Fruit fly (Drosophila melanogaster) whole organism, embryonic: ENCODE measurements around the gene Mgat3.
A peak's percentile ranks its signal among the peaks of the same experiment; 100 is the strongest.

Experiments
- Atf6 ChIP-seq: fragments of 200-800 bp; sonication (Bioruptor generic); IDR thresholded peaks from 2 replicates; pipeline ENCODE4 v1.3.6; 2022; ENCODE audit warnings: missing biosample characterization, missing genetic modification characterization
- Bteb2 ChIP-seq: fragments of 200-800 bp; sonication (Bioruptor generic); optimal IDR thresholded peaks from 2 replicates; lab custom pipeline; 2016; ENCODE audit warnings: missing biosample characterization, missing genetic modification characterization
- CG12155 ChIP-seq: fragments of 200-800 bp; sonication (Bioruptor generic); optimal IDR thresholded peaks from 3 replicates; lab custom pipeline; 2016; ENCODE audit warnings: missing biosample characterization, missing genetic modification characterization
- CG12659 ChIP-seq: fragments of 200-800 bp; sonication (Bioruptor generic); optimal IDR thresholded peaks from 3 replicates; lab custom pipeline; 2017; ENCODE audit warnings: mild to moderate bottlenecking, missing biosample characterization, missing genetic modification reagents, missing genetic modification characterization
- CG12744 ChIP-seq: fragments of 200-800 bp; sonication (Bioruptor generic); optimal IDR thresholded peaks from 2 replicates; lab custom pipeline; 2016; ENCODE audit warnings: missing biosample characterization, missing genetic modification characterization
- CG14667 ChIP-seq: fragments of 200-800 bp; sonication (Bioruptor generic); IDR thresholded peaks from 2 replicates; pipeline ENCODE4 v1.3.6; 2022; ENCODE audit warnings: missing biosample characterization, missing genetic modification characterization
- CG17385 ChIP-seq: fragments of 200-800 bp; sonication (Bioruptor generic); optimal IDR thresholded peaks from 3 replicates; lab custom pipeline; 2018; ENCODE audit warnings: missing biosample characterization, mild to moderate bottlenecking, missing genetic modification characterization
- CG18476 ChIP-seq: fragments of 200-800 bp; sonication (Bioruptor generic); optimal IDR thresholded peaks from 2 replicates; lab custom pipeline; 2016; ENCODE audit warnings: missing biosample characterization, mild to moderate bottlenecking, missing genetic modification characterization
- CG18764 ChIP-seq: fragments of 200-800 bp; sonication (Bioruptor generic); optimal IDR thresholded peaks from 3 replicates; lab custom pipeline; 2016; ENCODE audit warnings: missing biosample characterization, missing genetic modification characterization
- CG3065 ChIP-seq: fragments of 200-800 bp; sonication (Bioruptor generic); optimal IDR thresholded peaks from 2 replicates; lab custom pipeline; 2016; ENCODE audit warnings: missing biosample characterization, missing genetic modification characterization
- CG31441 ChIP-seq: fragments of 200-800 bp; sonication (Bioruptor generic); IDR thresholded peaks from 2 replicates; pipeline ENCODE4 v1.3.6; 2022; ENCODE audit warnings: missing biosample characterization, missing genetic modification characterization
- CG3281 ChIP-seq: fragments of 200-800 bp; sonication (Bioruptor generic); optimal IDR thresholded peaks from 3 replicates; lab custom pipeline; 2017; ENCODE audit warnings: missing biosample characterization, mild to moderate bottlenecking, missing genetic modification characterization
- CG3726 ChIP-seq: fragments of 200-800 bp; sonication (Bioruptor generic); IDR thresholded peaks from 3 replicates; pipeline ENCODE4, ENCODE4 v1.3.6; 2022; ENCODE audit warnings: missing biosample characterization, missing genetic modification characterization
- CG43689 ChIP-seq: fragments of 200-800 bp; sonication (Bioruptor generic); IDR thresholded peaks from 2 replicates; pipeline ENCODE4 v1.3.6; 2022; ENCODE audit warnings: missing biosample characterization, missing genetic modification characterization
- CG4617 ChIP-seq: fragments of 200-800 bp; sonication (Bioruptor generic); optimal IDR thresholded peaks from 3 replicates; lab custom pipeline; 2016; ENCODE audit warnings: missing biosample characterization, missing genetic modification characterization, borderline replicate concordance
- ERR ChIP-seq: fragments of 200-800 bp; sonication (Bioruptor generic); optimal IDR thresholded peaks from 2 replicates; lab custom pipeline; 2016; ENCODE audit warnings: missing biosample characterization, missing genetic modification characterization
- Gsc ChIP-seq: fragments of 200-800 bp; sonication (Bioruptor generic); IDR thresholded peaks from 2 replicates; pipeline ENCODE4 v1.3.6; 2022; ENCODE audit warnings: missing biosample characterization, missing genetic modification characterization
- HHEX ChIP-seq: fragments of 200-800 bp; sonication (Bioruptor generic); optimal IDR thresholded peaks from 3 replicates; lab custom pipeline; 2017; ENCODE audit warnings: missing biosample characterization, mild to moderate bottlenecking, missing genetic modification characterization, missing genetic modification reagents
- Hey ChIP-seq: fragments of 200-800 bp; sonication (Bioruptor generic); optimal IDR thresholded peaks from 3 replicates; lab custom pipeline; 2018; ENCODE audit warnings: missing biosample characterization, mild to moderate bottlenecking, missing genetic modification characterization
- Hr51 ChIP-seq, 2 experiments: fragments of 200-800 bp; sonication (Bioruptor generic); optimal IDR thresholded peaks; 2 replicates in 1 of 2; 3 replicates in 1 of 2; lab custom pipeline; 2016 to 2018; ENCODE audit warnings: missing biosample characterization in 2 of 2, missing genetic modification characterization in 2 of 2, mild to moderate bottlenecking in 1 of 2, moderate library complexity in 1 of 2
- Mes4 ChIP-seq: fragments of 200-800 bp; sonication (Bioruptor generic); optimal IDR thresholded peaks from 2 replicates; lab custom pipeline; 2016; ENCODE audit warnings: missing biosample characterization, missing genetic modification characterization
- Mrtf ChIP-seq: fragments of 200-800 bp; sonication (Bioruptor generic); IDR thresholded peaks from 3 replicates; pipeline ENCODE4 v1.3.6; 2022; ENCODE audit warnings: missing biosample characterization, missing genetic modification characterization
- PHDP ChIP-seq: fragments of 200-800 bp; sonication (Bioruptor generic); optimal IDR thresholded peaks from 3 replicates; lab custom pipeline; 2018; ENCODE audit warnings: missing biosample characterization, mild to moderate bottlenecking, missing genetic modification characterization, moderate library complexity
- Six4 ChIP-seq: fragments of 200-800 bp; sonication (Bioruptor generic); optimal IDR thresholded peaks from 2 replicates; lab custom pipeline; 2016; ENCODE audit warnings: missing biosample characterization, missing genetic modification characterization
- Sry-β ChIP-seq: fragments of 200-800 bp; sonication (Bioruptor generic); optimal IDR thresholded peaks from 2 replicates; lab custom pipeline; 2018; ENCODE audit warnings: missing biosample characterization, mild to moderate bottlenecking, missing genetic modification characterization, moderate library complexity
- Sry-δ ChIP-seq: fragments of 200-800 bp; sonication (Bioruptor generic); optimal IDR thresholded peaks from 2 replicates; lab custom pipeline; 2016; ENCODE audit warnings: missing biosample characterization, missing genetic modification characterization
- Trl ChIP-seq, 3 experiments: fragments of >200 bp in 2 of 3; fragments of 200-800 bp in 1 of 3; sonication (Bioruptor generic) in 1 of 3; optimal IDR thresholded peaks; 2 replicates in 1 of 3; 3 replicates in 2 of 3; lab custom pipeline; 2016 to 2017; ENCODE audit warnings: missing biosample characterization in 1 of 3, missing genetic modification characterization in 1 of 3
- Xrp1 ChIP-seq: fragments of 200-800 bp; sonication (Bioruptor generic); IDR thresholded peaks from 2 replicates; pipeline ENCODE4 v1.3.6; 2022; ENCODE audit warnings: missing biosample characterization, missing genetic modification characterization
- YL-1 ChIP-seq: fragments of 200-800 bp; sonication (Bioruptor generic); optimal IDR thresholded peaks from 3 replicates; lab custom pipeline; 2017; ENCODE audit warnings: missing biosample characterization, mild to moderate bottlenecking, missing genetic modification characterization
- ab ChIP-seq: fragments of 200-800 bp; sonication (Bioruptor generic); optimal IDR thresholded peaks from 2 replicates; lab custom pipeline; 2016; ENCODE audit warnings: missing biosample characterization, missing genetic modification characterization
- amos ChIP-seq: fragments of 200-800 bp; sonication (Bioruptor generic); IDR thresholded peaks from 2 replicates; pipeline ENCODE4 v1.3.6; 2022; ENCODE audit warnings: missing biosample characterization, missing genetic modification characterization; ENCODE audit not compliant: partially characterized antibody
- bbx ChIP-seq: fragments of 200-800 bp; sonication (Bioruptor generic); IDR thresholded peaks from 2 replicates; pipeline ENCODE4 v1.3.6; 2022; ENCODE audit warnings: missing biosample characterization, missing genetic modification characterization; ENCODE audit not compliant: partially characterized antibody
- corto ChIP-seq: fragments of 200-800 bp; sonication (Bioruptor generic); optimal IDR thresholded peaks from 2 replicates; lab custom pipeline; 2016; ENCODE audit warnings: missing biosample characterization, mild to moderate bottlenecking, missing genetic modification characterization, moderate library complexity
- dan ChIP-seq: fragments of 200-800 bp; sonication (Bioruptor generic); IDR thresholded peaks from 2 replicates; pipeline ENCODE4 v1.3.6; 2022; ENCODE audit warnings: missing biosample characterization, missing genetic modification characterization
- disco-r ChIP-seq: fragments of 200-800 bp; sonication (Bioruptor generic); optimal IDR thresholded peaks from 2 replicates; lab custom pipeline; 2016; ENCODE audit warnings: missing biosample characterization, missing genetic modification characterization
- en ChIP-seq: fragments of 200-800 bp; sonication (Bioruptor generic); optimal IDR thresholded peaks from 2 replicates; lab custom pipeline; 2016; ENCODE audit warnings: missing biosample characterization, missing genetic modification characterization
- esg ChIP-seq: fragments of 200-800 bp; sonication (Bioruptor generic); conservative IDR thresholded peaks from 2 replicates; pipeline ENCODE4 v1.3.6; 2022; ENCODE audit warnings: missing biosample characterization, missing genetic modification characterization
- fru ChIP-seq: fragments of >200 bp; optimal IDR thresholded peaks from 2 replicates; lab custom pipeline; 2017
- insv ChIP-seq, 2 experiments: fragments of 200-800 bp; sonication (Bioruptor generic); optimal IDR thresholded peaks; 3 replicates each; lab custom pipeline; 2016 to 2018; ENCODE audit warnings: missing biosample characterization in 2 of 2, missing genetic modification characterization in 2 of 2
- lbe ChIP-seq: fragments of 200-800 bp; sonication (Bioruptor generic); optimal IDR thresholded peaks from 2 replicates; lab custom pipeline; 2016; ENCODE audit warnings: missing biosample characterization, mild to moderate bottlenecking, missing genetic modification characterization
- nau ChIP-seq: fragments of 200-800 bp; sonication (Bioruptor generic); optimal IDR thresholded peaks from 3 replicates; lab custom pipeline; 2017; ENCODE audit warnings: missing biosample characterization, mild to moderate bottlenecking, missing genetic modification characterization, missing genetic modification reagents
- odd ChIP-seq: fragments of 200-800 bp; sonication (Bioruptor generic); optimal IDR thresholded peaks from 2 replicates; lab custom pipeline; 2017; ENCODE audit warnings: missing biosample characterization, mild to moderate bottlenecking, missing genetic modification characterization
- sim ChIP-seq: fragments of 200-800 bp; sonication (Bioruptor generic); IDR thresholded peaks from 2 replicates; pipeline ENCODE4 v1.3.6; 2022; ENCODE audit warnings: missing biosample characterization, missing genetic modification characterization
- slbo ChIP-seq: fragments of 200-800 bp; sonication (Bioruptor generic); IDR thresholded peaks from 2 replicates; pipeline ENCODE4 v1.3.6; 2022; ENCODE audit warnings: missing biosample characterization, missing genetic modification characterization
- sqz ChIP-seq: fragments of 200-800 bp; sonication (Bioruptor generic); optimal IDR thresholded peaks from 3 replicates; lab custom pipeline; 2018; ENCODE audit warnings: missing biosample characterization, mild to moderate bottlenecking, missing genetic modification characterization
- stwl ChIP-seq: fragments of 200-800 bp; sonication (Bioruptor generic); optimal IDR thresholded peaks from 3 replicates; lab custom pipeline; 2018; ENCODE audit warnings: missing biosample characterization, mild to moderate bottlenecking, missing genetic modification characterization, moderate library complexity
- tgo ChIP-seq: fragments of 200-800 bp; sonication (Bioruptor generic); IDR thresholded peaks from 3 replicates; pipeline ENCODE4 v1.3.6; 2022; ENCODE audit warnings: missing biosample characterization, missing genetic modification characterization
- toy ChIP-seq: fragments of 200-800 bp; sonication (Bioruptor generic); IDR thresholded peaks from 2 replicates; pipeline ENCODE4 v1.3.6; 2022; ENCODE audit warnings: missing biosample characterization, missing genetic modification characterization
- usp ChIP-seq: fragments of >200 bp; optimal IDR thresholded peaks from 2 replicates; lab custom pipeline; 2017; ENCODE audit warnings: missing biosample characterization, missing genetic modification characterization
- zfh1 ChIP-seq: fragments of 200-800 bp; sonication (Bioruptor generic); IDR thresholded peaks from 3 replicates; pipeline ENCODE4 v1.3.6; 2022; ENCODE audit warnings: missing biosample characterization, missing genetic modification characterization

Mgat3 gene

dm6 chr2L:13203437-13204137, 21.2 kb upstream of the Mgat3 start, which contains the start of gene Pect (continued):
- peak; percentile 73 for TF ChIP-seq slbo (GFP tag; lab: Robert Waterston, UW)
- TF ChIP-seq CG31441 (GFP tag; lab: Robert Waterston, UW) = no peak
- TF ChIP-seq CG3726 (GFP tag; lab: Robert Waterston, UW) = no peak
- no peak for TF ChIP-seq PHDP (tag; lab: Kevin White, UChicago)
- peak; percentile 37; the same call in 2 of the 3 replicates for TF ChIP-seq tgo (GFP tag; lab: Robert Waterston, UW)
- TF ChIP-seq Gsc (GFP tag; lab: Robert Waterston, UW) = no peak
- TF ChIP-seq CG4617 (GFP tag; lab: Kevin White, UChicago) = no peak
- no peak for TF ChIP-seq CG14667 (GFP tag; lab: Robert Waterston, UW)
- TF ChIP-seq amos (GFP tag; lab: Robert Waterston, UW) = peak; percentile 64
- TF ChIP-seq sqz (GFP tag; lab: Kevin White, UChicago) = no peak
- peak; percentile 49 for TF ChIP-seq bbx
- no peak for TF ChIP-seq Bteb2 (GFP tag; lab: Kevin White, UChicago)
- TF ChIP-seq disco-r (GFP tag; lab: Kevin White, UChicago) = no peak
- no peak for TF ChIP-seq CG43689 (GFP tag; lab: Robert Waterston, UW)
- no peak for TF ChIP-seq sim (GFP tag; lab: Robert Waterston, UW)
- peak; percentile 19 for TF ChIP-seq CG18476
- TF ChIP-seq esg = 0 out of 2 replicates have a peak, but pooled peaks have one; percentile 9
- peak; percentile 11 for TF ChIP-seq CG12659 (GFP tag; lab: Kevin White, UChicago)
- no peak for TF ChIP-seq Mrtf (GFP tag; lab: Robert Waterston, UW)
- peak; percentile 4 for TF ChIP-seq Six4 (GFP tag; lab: Kevin White, UChicago)
- no peak for TF ChIP-seq Mes4 (GFP tag; lab: Kevin White, UChicago)
- TF ChIP-seq odd = no peak
- no peak for TF ChIP-seq corto
- TF ChIP-seq Sry-β (GFP tag; lab: Kevin White, UChicago) = no peak
- peak; percentile 19; the same call in 1 of the 2 replicates for TF ChIP-seq Xrp1 (GFP tag; lab: Robert Waterston, UW)
- TF ChIP-seq lbe (GFP tag; lab: Kevin White, UChicago) = no peak
- no peak for TF ChIP-seq Hey (tag; lab: Kevin White, UChicago)
- TF ChIP-seq CG12744 (GFP tag; lab: Kevin White, UChicago) = no peak
- no peak for TF ChIP-seq insv (GFP tag; optimal IDR thresholded peaks at IDR 0.05; lab: Kevin White, UChicago)
- TF ChIP-seq CG18764 (GFP tag; lab: Kevin White, UChicago) = no peak
- peak; percentile 7 for TF ChIP-seq ERR
- TF ChIP-seq fru (lab: Kevin White, UChicago) = no peak
- no peak for TF ChIP-seq Atf6
- no peak for TF ChIP-seq Hr51 (GFP tag; optimal IDR thresholded peaks at IDR 0.05; lab: Kevin White, UChicago)
- TF ChIP-seq ab (GFP tag; lab: Kevin White, UChicago) = no peak
- TF ChIP-seq CG3065 = no peak
- no peak for TF ChIP-seq zfh1 (GFP tag; lab: Robert Waterston, UW)
- TF ChIP-seq CG12155 (GFP tag; lab: Kevin White, UChicago) = peak; percentile 8
- TF ChIP-seq CG17385 (GFP tag; lab: Kevin White, UChicago) = peak; percentile 5
- TF ChIP-seq CG3281 = no peak
- no peak for TF ChIP-seq toy (GFP tag; lab: Robert Waterston, UW)
- peak; percentile 9 for TF ChIP-seq stwl
- no peak for TF ChIP-seq nau (GFP tag; lab: Kevin White, UChicago)
- TF ChIP-seq en (GFP tag; lab: Kevin White, UChicago) = no peak
- peak in 1 of 2 experiments; percentile 66 for TF ChIP-seq Trl (optimal IDR thresholded peaks at IDR 0.05; lab: Kevin White, UChicago)
- TF ChIP-seq Trl (GFP tag; optimal IDR thresholded peaks at IDR 0.05; lab: Kevin White, UChicago) = no peak
- TF ChIP-seq HHEX = no peak
- no peak for TF ChIP-seq YL-1
- no peak for TF ChIP-seq usp (GFP tag; lab: Kevin White, UChicago)
- TF ChIP-seq Sry-δ = peak; percentile 53
- no peak for TF ChIP-seq dan (GFP tag; lab: Robert Waterston, UW)
